Worm (Caenorhabditis elegans) whole organism, mixed stage, embryonic: ENCODE results near the gene pfd-2.

Source experiments
- ces-1 ChIP-seq: fragments of 150-350 bp; optimal IDR thresholded peaks from 2 replicates; lab custom pipeline; 2014; ENCODE audit warnings: missing biosample characterization, missing genetic modification reagents, missing genetic modification characterization
- drap-1 ChIP-seq: fragments of 200-800 bp; sonication (Bioruptor generic); optimal IDR thresholded peaks from 3 replicates; lab custom pipeline; 2018; ENCODE audit warnings: mild to moderate bottlenecking, missing genetic modification characterization, missing compliant biosample characterization
- elt-1 ChIP-seq: sonication (generic microtip); optimal IDR thresholded peaks from 2 replicates; lab custom pipeline; 2017; ENCODE audit warnings: missing genetic modification characterization, mild to moderate bottlenecking, missing compliant biosample characterization, antibody characterized with exemption, moderate library complexity, borderline replicate concordance; ENCODE audit not compliant: insufficient read depth
- elt-3 ChIP-seq: fragments of 150-350 bp; optimal IDR thresholded peaks from 2 replicates; lab custom pipeline; 2014; ENCODE audit warnings: missing biosample characterization, missing genetic modification characterization
- flh-1 ChIP-seq: fragments of 200-800 bp; sonication (Bioruptor generic); optimal IDR thresholded peaks from 2 replicates; lab custom pipeline; 2018; ENCODE audit warnings: mild to moderate bottlenecking, missing genetic modification characterization, moderate library complexity, missing compliant biosample characterization
- lsy-2 ChIP-seq: fragments of 150-350 bp; optimal IDR thresholded peaks from 2 replicates; lab custom pipeline; 2014; ENCODE audit warnings: missing biosample characterization, missing genetic modification characterization
- nhr-12 ChIP-seq: fragments of 150-350 bp; optimal IDR thresholded peaks from 2 replicates; lab custom pipeline; 2014; ENCODE audit warnings: missing biosample characterization, missing genetic modification characterization
- nhr-237 ChIP-seq: fragments of 150-350 bp; optimal IDR thresholded peaks from 2 replicates; lab custom pipeline; 2014; ENCODE audit warnings: missing biosample characterization, missing genetic modification characterization
- nhr-76 ChIP-seq: sonication (generic microtip); optimal IDR thresholded peaks from 2 replicates; lab custom pipeline; 2017; ENCODE audit warnings: missing biosample characterization, missing genetic modification characterization
- sem-2 ChIP-seq: fragments of 200-800 bp; sonication (Bioruptor generic); optimal IDR thresholded peaks from 2 replicates; lab custom pipeline; 2018; ENCODE audit warnings: mild to moderate bottlenecking, missing genetic modification characterization, missing compliant biosample characterization
- snpc-4 ChIP-seq: fragments of 150-350 bp; optimal IDR thresholded peaks from 2 replicates; lab custom pipeline; 2014; ENCODE audit warnings: missing biosample characterization, missing genetic modification characterization
- unc-39 ChIP-seq: fragments of 150-350 bp; optimal IDR thresholded peaks from 2 replicates; lab custom pipeline; 2014; ENCODE audit warnings: missing biosample characterization, missing genetic modification characterization
- ztf-11 ChIP-seq: fragments of 150-350 bp; optimal IDR thresholded peaks from 2 replicates; lab custom pipeline; 2014; ENCODE audit warnings: missing biosample characterization, missing genetic modification characterization

DNA sequence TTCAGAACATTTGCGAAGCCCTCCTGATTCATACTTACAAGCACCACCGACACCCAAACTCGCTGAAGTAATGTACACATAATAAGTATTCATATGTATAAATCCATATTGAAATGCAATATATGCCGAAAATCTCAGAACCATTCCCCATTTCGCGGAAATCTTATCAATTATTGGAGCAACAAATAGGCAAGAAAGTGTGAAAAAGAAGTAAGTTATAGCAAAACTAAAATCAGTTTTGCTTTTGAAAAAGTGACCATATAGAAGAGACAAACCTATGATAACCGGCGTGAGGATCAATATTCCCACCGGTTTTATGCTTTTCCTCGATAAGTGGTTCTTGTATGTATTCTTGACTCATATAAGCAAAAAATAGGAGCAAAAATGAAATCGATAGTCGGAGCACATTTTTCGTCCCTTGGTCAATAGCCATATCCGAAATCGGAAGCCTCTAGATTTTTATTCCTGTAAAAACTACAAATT lies 6.9 kb upstream of the pfd-2 start, which contains the start of gene Y52E8A.6:
- TF ChIP-seq ztf-11 (no peak), elt-3 (tag; lab: Kevin White, UChicago) (no peak), nhr-76 (tag; lab: Kevin White, UChicago) (no peak), snpc-4 (no peak), unc-39 (tag; lab: Kevin White, UChicago) (no peak), sem-2 (no peak), ces-1 (GFP tag; lab: Kevin White, UChicago) (no peak), elt-1 (no peak), flh-1 (GFP tag; lab: Kevin White, UChicago) (no peak), drap-1 (GFP tag; lab: Kevin White, UChicago) (no peak), nhr-12 (tag; lab: Kevin White, UChicago) (no peak), nhr-237 (no peak), lsy-2 (tag; lab: Kevin White, UChicago) (no peak)
